Worm (Caenorhabditis elegans): ENCODE measurements around the gene C05B5.4.

C05B5.4 gene

ce11 chrIII:10004213-10004612 is 10.5 kb downstream of the C05B5.4 start, which contains the start of gene C05B5.11:
Gene C05B5.11, plus strand, starts transcription at chrIII:10004513.
- TF ChIP-seq ceh-39 (tag; optimal IDR thresholded peaks at IDR 0.05) (no peak), unc-39 (tag; optimal IDR thresholded peaks at IDR 0.05) (no peak), ztf-11 (tag; optimal IDR thresholded peaks at IDR 0.05) (no peak)

- no peak for TF ChIP-seq unc-39 (tag; optimal IDR thresholded peaks at IDR 0.05)
- TF ChIP-seq mep-1 (tag; optimal IDR thresholded peaks at IDR 0.05): no peak
- no peak for TF ChIP-seq bed-3 (GFP tag; optimal IDR thresholded peaks at IDR 0.05)
- TF ChIP-seq lin-32 (GFP tag; optimal IDR thresholded peaks at IDR 0.05): no peak
Measured at ce11 chrIII:10006734-10007348, 13.2 kb downstream of the C05B5.4 start, which contains the start of gene C05B5.8. Gene C05B5.8, minus strand, starts transcription at chrIII:10006784.

- no peak for TF ChIP-seq pha-4 (tag; optimal IDR thresholded peaks at IDR 0.05)
- TF ChIP-seq sem-2 (GFP tag; optimal IDR thresholded peaks at IDR 0.05): no peak
- no peak for TF ChIP-seq nhr-12 (tag; optimal IDR thresholded peaks at IDR 0.05)
- TF ChIP-seq nhr-237 (tag; optimal IDR thresholded peaks at IDR 0.05): no peak
- no peak for TF ChIP-seq ceh-43 (GFP tag; optimal IDR thresholded peaks at IDR 0.05)
- no peak for TF ChIP-seq hlh-1 (tag; optimal IDR thresholded peaks at IDR 0.05)
- no peak for TF ChIP-seq cnd-1 (tag; optimal IDR thresholded peaks at IDR 0.05)
- no peak for TF ChIP-seq elt-3 (tag; optimal IDR thresholded peaks at IDR 0.05)
- TF ChIP-seq snpc-4 (tag; optimal IDR thresholded peaks at IDR 0.05): no peak
- no peak for TF ChIP-seq sptf-1 (tag; optimal IDR thresholded peaks at IDR 0.05)
- TF ChIP-seq mep-1 (tag; optimal IDR thresholded peaks at IDR 0.05): no peak
Measured at ce11 chrIII:10010117-10010516, 16.4 kb downstream of the C05B5.4 start, which contains the start of gene fbxa-155. Gene fbxa-155, minus strand, starts transcription at chrIII:10010217.

ce11 chrIII:10012136-10012535 is 18.5 kb downstream of the C05B5.4 start, which contains the start of gene C05B5.16:
Gene C05B5.16, plus strand, starts transcription at chrIII:10012436.
- TF ChIP-seq elt-3 (tag; optimal IDR thresholded peaks at IDR 0.05): no peak
- no peak for TF ChIP-seq nhr-76 (tag; optimal IDR thresholded peaks at IDR 0.05)
- no peak for TF ChIP-seq nhr-12 (tag; optimal IDR thresholded peaks at IDR 0.05)
- TF ChIP-seq nhr-237 (tag; optimal IDR thresholded peaks at IDR 0.05): no peak
- TF ChIP-seq unc-39 (tag; optimal IDR thresholded peaks at IDR 0.05): no peak
- no peak for TF ChIP-seq lsy-2 (tag; optimal IDR thresholded peaks at IDR 0.05)
- TF ChIP-seq unc-62 (GFP tag; optimal IDR thresholded peaks at IDR 0.05): no peak
- no peak for TF ChIP-seq mab-5 (tag; optimal IDR thresholded peaks at IDR 0.05)
- TF ChIP-seq M03D4.4 (tag; optimal IDR thresholded peaks at IDR 0.05): no peak
- no peak for TF ChIP-seq cnd-1 (tag; optimal IDR thresholded peaks at IDR 0.05)
- no peak for TF ChIP-seq lin-32 (GFP tag; optimal IDR thresholded peaks at IDR 0.05)
- no peak for TF ChIP-seq sptf-1 (tag; optimal IDR thresholded peaks at IDR 0.05)
- TF ChIP-seq tbx-8 (GFP tag; optimal IDR thresholded peaks at IDR 0.05): no peak
- TF ChIP-seq unc-120 (tag; optimal IDR thresholded peaks at IDR 0.05; ENCODE audit: poor library complexity, severe bottlenecking): no peak
- no peak for TF ChIP-seq nhr-2 (tag; optimal IDR thresholded peaks at IDR 0.05)

- TF ChIP-seq nhr-28 (tag; optimal IDR thresholded peaks at IDR 0.05) (no peak), drap-1 (GFP tag; optimal IDR thresholded peaks at IDR 0.05) (no peak), mls-2 (tag; optimal IDR thresholded peaks at IDR 0.05) (no peak), unc-62 (GFP tag; optimal IDR thresholded peaks at IDR 0.05) (peak; percentile 25), cnd-1 (tag; optimal IDR thresholded peaks at IDR 0.05) (no peak), mep-1 (tag; optimal IDR thresholded peaks at IDR 0.05) (peak; percentile 35), ham-2 (GFP tag; optimal IDR thresholded peaks at IDR 0.05) (no peak), lsy-2 (tag; optimal IDR thresholded peaks at IDR 0.05) (peak; percentile 1), ces-1 (GFP tag; optimal IDR thresholded peaks at IDR 0.05) (peak; percentile 59), zip-8 (tag; optimal IDR thresholded peaks at IDR 0.05) (no peak), ceh-43 (GFP tag; optimal IDR thresholded peaks at IDR 0.05) (no peak), ztf-11 (tag; optimal IDR thresholded peaks at IDR 0.05) (no peak), ceh-39 (tag; optimal IDR thresholded peaks at IDR 0.05) (no peak), bed-3 (GFP tag; optimal IDR thresholded peaks at IDR 0.05) (no peak), sptf-1 (tag; optimal IDR thresholded peaks at IDR 0.05) (peak; percentile 38), lin-32 (GFP tag; optimal IDR thresholded peaks at IDR 0.05) (no peak), elt-1 (tag; optimal IDR thresholded peaks at IDR 0.05; ENCODE audit: borderline replicate concordance, insufficient read depth) (no peak), pha-4 (tag; optimal IDR thresholded peaks at IDR 0.05) (no peak), snpc-4 (tag; optimal IDR thresholded peaks at IDR 0.05) (no peak)
Measured at ce11 chrIII:10016413-10017051, 22.8 kb downstream of the C05B5.4 start, which contains the start of gene rgs-1. Gene rgs-1, minus strand, starts transcription at chrIII:10016558.
